Worm (Caenorhabditis elegans) whole organism, L1 larva: ENCODE measurements around the gene dhrr-1.

Experiments used
- ceh-82 ChIP-seq, 3 experiments: fragments of 150-350 bp in 1 of 3; sonication (generic microtip) in 2 of 3; optimal IDR thresholded peaks; 2 replicates each; lab custom pipeline; 2014 to 2017; ENCODE audit warnings: missing biosample characterization in 3 of 3, missing genetic modification characterization in 3 of 3
- egl-27 ChIP-seq, 2 experiments: fragments of 150-350 bp in 1 of 2; sonication (generic microtip); optimal IDR thresholded peaks; 3 replicates each; lab custom pipeline; 2017 to 2018; ENCODE audit warnings: missing biosample characterization in 2 of 2, missing genetic modification characterization in 2 of 2, missing genetic modification reagents in 2 of 2
- fos-1 ChIP-seq: fragments of 150-350 bp; optimal IDR thresholded peaks from 2 replicates; lab custom pipeline; 2014; ENCODE audit warnings: missing biosample characterization, missing genetic modification characterization
- lsy-2 ChIP-seq, 2 experiments: fragments of 150-350 bp; optimal IDR thresholded peaks; 2 replicates each; lab custom pipeline; 2014; ENCODE audit warnings: missing biosample characterization in 2 of 2, missing genetic modification characterization in 2 of 2
- mep-1 ChIP-seq: fragments of 150-350 bp; optimal IDR thresholded peaks from 2 replicates; lab custom pipeline; 2014; ENCODE audit warnings: missing biosample characterization, missing genetic modification characterization
- nhr-12 ChIP-seq: sonication (generic microtip); optimal IDR thresholded peaks from 2 replicates; lab custom pipeline; 2017; ENCODE audit warnings: missing biosample characterization, missing genetic modification characterization
- nhr-237 ChIP-seq: fragments of 150-350 bp; optimal IDR thresholded peaks from 2 replicates; lab custom pipeline; 2014; ENCODE audit warnings: missing biosample characterization, missing genetic modification characterization
- nhr-85 ChIP-seq: sonication (generic microtip); peaks from one replicate; lab custom pipeline; 2016; ENCODE audit warnings: missing genetic modification characterization, inconsistent platforms, missing compliant biosample characterization
- snpc-4 ChIP-seq: fragments of 150-350 bp; optimal IDR thresholded peaks from 2 replicates; lab custom pipeline; 2014; ENCODE audit warnings: missing biosample characterization, missing genetic modification characterization
- sptf-1 ChIP-seq: fragments of 150-350 bp; optimal IDR thresholded peaks from 2 replicates; lab custom pipeline; 2014; ENCODE audit warnings: missing biosample characterization, missing genetic modification characterization
- unc-30 ChIP-seq: sonication (generic microtip); optimal IDR thresholded peaks from 2 replicates; lab custom pipeline; 2017; ENCODE audit warnings: missing biosample characterization, missing genetic modification characterization

DNA sequence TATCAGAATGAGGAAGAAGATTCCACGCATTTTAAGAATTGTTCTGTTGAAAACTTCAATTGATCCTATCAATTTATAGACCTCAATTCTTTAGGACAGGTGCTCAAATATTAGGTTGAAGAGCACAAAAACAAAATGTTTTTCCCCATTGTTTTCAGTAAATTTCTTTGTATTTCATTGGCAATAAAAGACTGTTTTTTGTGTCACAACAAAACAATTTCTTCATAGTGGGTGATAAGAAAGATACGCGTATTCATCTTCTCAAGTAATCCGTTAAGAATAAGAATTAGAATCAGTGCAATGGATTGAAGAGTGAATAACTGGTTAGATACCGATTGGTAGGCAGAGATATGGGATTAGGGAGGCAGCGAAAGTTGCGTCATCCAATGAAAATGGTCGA lies 16.2 kb downstream of the dhrr-1 start, which contains the start of gene ZK643.6:
- TF ChIP-seq egl-27 (tag; optimal IDR thresholded peaks at IDR 0.05; lab: Kevin White, UChicago) (no peak), mep-1 (no peak), ceh-82 (tag; optimal IDR thresholded peaks at IDR 0.05; lab: Kevin White, UChicago) (no peak), sptf-1 (tag; lab: Kevin White, UChicago) (no peak), snpc-4 (tag; lab: Kevin White, UChicago) (no peak), nhr-12 (tag; lab: Kevin White, UChicago) (no peak), lsy-2 (tag; optimal IDR thresholded peaks at IDR 0.05; lab: Kevin White, UChicago) (no peak), nhr-237 (tag; lab: Kevin White, UChicago) (no peak), unc-30 (tag; lab: Kevin White, UChicago) (no peak), nhr-85 (tag; lab: Kevin White, UChicago) (no peak), fos-1 (no peak)
